Fruit fly (Drosophila melanogaster) whole organism, pupa: Measurements from ENCODE around the gene UQCR-Q.

Experiments used
- CG12605 ChIP-seq: fragments of 200-800 bp; sonication (Bioruptor generic); IDR thresholded peaks from 2 replicates; pipeline ENCODE4 v1.3.6; 2022; ENCODE audit warnings: missing biosample characterization, missing genetic modification characterization
- CG14655 ChIP-seq: fragments of 200-800 bp; sonication (Bioruptor generic); optimal IDR thresholded peaks from 3 replicates; lab custom pipeline; 2017; ENCODE audit warnings: mild to moderate bottlenecking, missing biosample characterization, missing genetic modification reagents, missing genetic modification characterization
- CG17806 ChIP-seq: fragments of 200-800 bp; sonication (Bioruptor generic); optimal IDR thresholded peaks from 2 replicates; lab custom pipeline; 2018; ENCODE audit warnings: missing biosample characterization, mild to moderate bottlenecking, missing genetic modification characterization, moderate library complexity
- CG32121 ChIP-seq: fragments of 200-800 bp; sonication (Bioruptor generic); IDR thresholded peaks from 2 replicates; pipeline ENCODE4 v1.3.6; 2022; ENCODE audit warnings: missing biosample characterization, missing genetic modification characterization
- CG34367 ChIP-seq: fragments of 200-800 bp; sonication (Bioruptor generic); optimal IDR thresholded peaks from 2 replicates; lab custom pipeline; 2018; ENCODE audit warnings: missing biosample characterization, mild to moderate bottlenecking, missing genetic modification characterization
- CG4496 ChIP-seq: fragments of 200-800 bp; sonication (Bioruptor generic); IDR thresholded peaks from 3 replicates; pipeline ENCODE4 v1.3.6; 2022; ENCODE audit warnings: missing biosample characterization, missing genetic modification characterization
- CG8159 ChIP-seq: fragments of 200-800 bp; sonication (Bioruptor generic); optimal IDR thresholded peaks from 3 replicates; lab custom pipeline; 2018; ENCODE audit warnings: missing biosample characterization, mild to moderate bottlenecking, missing genetic modification characterization, moderate library complexity
- CG9948 ChIP-seq: fragments of 200-800 bp; sonication (Bioruptor generic); optimal IDR thresholded peaks from 2 replicates; lab custom pipeline; 2018; ENCODE audit warnings: missing biosample characterization, mild to moderate bottlenecking, missing genetic modification characterization, moderate library complexity
- Ets98B ChIP-seq: fragments of 200-800 bp; sonication (Bioruptor generic); IDR thresholded peaks from 2 replicates; pipeline ENCODE4 v1.3.6; 2022; ENCODE audit warnings: missing biosample characterization, missing genetic modification characterization
- Pif1A ChIP-seq: fragments of 200-800 bp; sonication (Bioruptor generic); optimal IDR thresholded peaks from 3 replicates; lab custom pipeline; 2016; ENCODE audit warnings: missing biosample characterization, missing genetic modification characterization
- Pif1B ChIP-seq: fragments of 200-800 bp; sonication (Bioruptor generic); optimal IDR thresholded peaks from 3 replicates; lab custom pipeline; 2016; ENCODE audit warnings: missing biosample characterization, missing genetic modification characterization
- Snoo ChIP-seq: fragments of 200-800 bp; sonication (Bioruptor generic); optimal IDR thresholded peaks from 3 replicates; lab custom pipeline; 2017; ENCODE audit warnings: missing biosample characterization, mild to moderate bottlenecking, missing genetic modification characterization, inconsistent platforms
- gl ChIP-seq: fragments of 200-800 bp; sonication (Bioruptor generic); optimal IDR thresholded peaks from 2 replicates; lab custom pipeline; 2018; ENCODE audit warnings: missing biosample characterization, mild to moderate bottlenecking, missing genetic modification characterization
- rn ChIP-seq: fragments of 200-800 bp; sonication (Bioruptor generic); IDR thresholded peaks from 2 replicates; pipeline ENCODE4 v1.3.6; 2022; ENCODE audit warnings: missing biosample characterization, missing genetic modification characterization

DNA sequence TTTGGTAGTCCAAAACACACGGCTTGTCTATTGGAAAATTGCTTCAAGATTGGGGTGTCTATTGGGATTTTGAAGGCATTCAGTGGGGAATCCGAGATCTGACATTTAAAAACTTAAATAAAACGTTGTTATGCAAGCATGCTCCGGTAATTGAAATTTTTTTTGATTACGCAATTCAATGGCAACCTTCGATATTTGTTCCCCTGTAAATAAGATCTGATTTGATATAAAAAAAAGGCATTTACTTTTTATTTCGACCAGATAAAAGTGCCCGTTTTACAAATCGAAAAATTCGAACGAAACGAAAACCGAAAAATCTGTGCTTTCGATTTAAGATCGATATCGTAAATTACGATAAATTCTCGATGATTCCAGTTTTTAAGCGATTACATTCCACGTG lies 4.3 kb downstream of the UQCR-Q start, which contains the start of the genes CG13733 and qjt:
- TF ChIP-seq CG8159 (tag; lab: Kevin White, UChicago) (no peak), Snoo (tag; lab: Kevin White, UChicago) (no peak), Pif1A (GFP tag; lab: Kevin White, UChicago) (no peak), CG32121 (GFP tag; lab: Robert Waterston, UW) (no peak), CG17806 (tag; lab: Kevin White, UChicago) (no peak), rn (GFP tag; lab: Robert Waterston, UW) (no peak), CG4496 (no peak), CG9948 (tag; lab: Kevin White, UChicago) (no peak), CG14655 (GFP tag; lab: Kevin White, UChicago) (no peak), gl (no peak), CG34367 (no peak), Pif1B (GFP tag; lab: Kevin White, UChicago) (no peak), Ets98B (no peak), CG12605 (GFP tag; lab: Robert Waterston, UW) (no peak)
